Fruit fly (Drosophila melanogaster): ENCODE results near the gene trh.
A peak's percentile ranks its signal among the peaks of the same experiment; 100 is the strongest.

The trh gene

DNA sequence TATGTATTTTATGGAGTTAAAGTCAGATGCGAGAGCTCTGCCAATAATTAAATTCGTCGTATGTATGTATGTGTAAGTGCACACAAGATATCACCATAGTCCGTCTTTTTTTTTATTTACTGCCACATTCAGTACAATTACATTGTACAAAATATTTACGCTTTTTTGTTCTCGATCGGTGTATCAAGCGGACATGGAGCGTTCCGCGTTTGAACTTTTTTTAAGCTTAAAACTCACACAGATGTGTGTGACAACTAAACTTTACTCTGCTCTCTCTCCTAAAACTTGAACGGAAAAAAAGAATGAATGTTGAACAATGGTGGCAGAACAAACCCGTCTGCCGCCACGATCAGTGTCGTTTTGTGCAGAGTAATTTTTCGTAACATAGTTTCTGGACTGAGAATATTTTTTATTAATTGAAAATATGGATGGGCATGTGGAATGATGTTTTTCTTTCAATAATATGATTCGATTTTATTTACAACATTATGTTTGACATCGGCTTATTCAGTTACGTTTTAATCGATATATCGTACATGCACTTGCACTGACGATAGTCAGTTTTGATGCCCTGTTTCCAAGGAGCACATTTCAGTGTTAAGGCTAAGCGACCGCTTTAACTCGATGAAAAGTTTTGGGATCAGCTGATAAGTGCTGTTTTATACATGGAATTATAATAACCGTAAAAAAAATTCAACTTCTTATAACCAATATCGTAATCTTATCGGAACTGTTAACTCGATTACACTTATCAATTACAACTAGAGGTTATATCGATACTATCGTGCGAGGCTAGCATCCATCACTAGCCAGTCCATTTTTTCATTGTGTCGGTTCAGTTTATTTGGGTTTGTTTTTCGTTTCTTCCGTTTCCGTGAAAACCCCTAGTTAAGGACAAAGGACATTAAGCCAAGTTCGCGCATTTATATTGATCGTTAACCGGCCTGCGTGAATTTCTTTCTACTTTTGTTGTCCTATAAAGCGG is 45.5 kb downstream of the trh start, which contains the start of gene mth (continued):
- no peak for TF ChIP-seq CG18619 (GFP tag; optimal IDR thresholded peaks at IDR 0.05)
- TF ChIP-seq CG10209 (GFP tag; optimal IDR thresholded peaks at IDR 0.05) = no peak
- TF ChIP-seq CG8089 (GFP tag; optimal IDR thresholded peaks at IDR 0.05) = peak; percentile 52
- no peak for TF ChIP-seq CG1024 (GFP tag; IDR thresholded peaks at IDR 0.05)
- peak in 1 of 2 experiments; percentile 43 for TF ChIP-seq Hr51 (GFP tag; optimal IDR thresholded peaks at IDR 0.05)
- TF ChIP-seq unpg (GFP tag; optimal IDR thresholded peaks at IDR 0.05) = no peak
- peak; percentile 49; the same call in 1 of the 3 replicates for TF ChIP-seq H15 (GFP tag; IDR thresholded peaks at IDR 0.05)
- peak; percentile 60 for TF ChIP-seq CG9609 (GFP tag; optimal IDR thresholded peaks at IDR 0.05)
- peak; percentile 51 for TF ChIP-seq CG10366 (GFP tag; IDR thresholded peaks at IDR 0.05)
- TF ChIP-seq Dp (GFP tag; optimal IDR thresholded peaks at IDR 0.05) = peak; percentile 33
- TF ChIP-seq CG43689 (GFP tag; IDR thresholded peaks at IDR 0.05) = no peak
- TF ChIP-seq Chrac-16 (GFP tag; optimal IDR thresholded peaks at IDR 0.05) = peak; percentile 11
- TF ChIP-seq CG10979 (tag; optimal IDR thresholded peaks at IDR 0.05) = no peak
- TF ChIP-seq dysf (GFP tag; IDR thresholded peaks at IDR 0.05) = peak; percentile 49; the same call in 2 of the 3 replicates
- TF ChIP-seq CG4404 (GFP tag; IDR thresholded peaks at IDR 0.05) = no peak
- TF ChIP-seq tio (GFP tag; optimal IDR thresholded peaks at IDR 0.05) = no peak
- no peak for TF ChIP-seq repo (GFP tag; optimal IDR thresholded peaks at IDR 0.05)
- TF ChIP-seq croc (GFP tag; conservative IDR thresholded peaks at IDR 0.05) = peak; percentile 39; the same call in 1 of the 3 replicates
- no peak for TF ChIP-seq yki (optimal IDR thresholded peaks at IDR 0.05)
- no peak for TF ChIP-seq CG7372 (GFP tag; IDR thresholded peaks at IDR 0.05)
- peak; percentile 69 for TF ChIP-seq lilli (GFP tag; optimal IDR thresholded peaks at IDR 0.05)
- TF ChIP-seq Blimp-1 (GFP tag; optimal IDR thresholded peaks at IDR 0.05) = peak; percentile 9
- TF ChIP-seq Fer3 (tag; optimal IDR thresholded peaks at IDR 0.05) = no peak
- TF ChIP-seq her (GFP tag; optimal IDR thresholded peaks at IDR 0.05) = peak; percentile 15
- TF ChIP-seq Rfx (GFP tag; IDR thresholded peaks at IDR 0.05) = peak; percentile 53; the same call in 1 of the 2 replicates
- no peak for TF ChIP-seq aop (GFP tag; IDR thresholded peaks at IDR 0.05)
- no peak for TF ChIP-seq CG15073 (GFP tag; optimal IDR thresholded peaks at IDR 0.05)
- no peak for TF ChIP-seq CG32767 (GFP tag; IDR thresholded peaks at IDR 0.05)
- TF ChIP-seq CG10431 (GFP tag; optimal IDR thresholded peaks at IDR 0.05) = peak; percentile 10
- no peak for TF ChIP-seq CG31388 (GFP tag; optimal IDR thresholded peaks at IDR 0.05)
- no peak for TF ChIP-seq ro (GFP tag; IDR thresholded peaks at IDR 0.05)
- TF ChIP-seq ken (GFP tag; IDR thresholded peaks at IDR 0.05) = peak; percentile 58; the same call in 1 of the 3 replicates
- TF ChIP-seq sug (tag; optimal IDR thresholded peaks at IDR 0.05) = peak; percentile 61
- TF ChIP-seq nerfin-2 (GFP tag; IDR thresholded peaks at IDR 0.05; ENCODE audit: partially characterized antibody) = peak; percentile 97
- no peak for TF ChIP-seq trh (GFP tag; optimal IDR thresholded peaks at IDR 0.05)
- no peak for TF ChIP-seq Lpt (GFP tag; optimal IDR thresholded peaks at IDR 0.05)
- TF ChIP-seq CG42726 (GFP tag; IDR thresholded peaks at IDR 0.05; ENCODE audit: partially characterized antibody) = peak; percentile 92
- TF ChIP-seq NC2β (GFP tag; optimal IDR thresholded peaks at IDR 0.05) = no peak
- TF ChIP-seq CG7928 (GFP tag; optimal IDR thresholded peaks at IDR 0.05) = peak; percentile 36
- peak; percentile 19 for TF ChIP-seq D19B (GFP tag; optimal IDR thresholded peaks at IDR 0.05)
- peak; percentile 84 for TF ChIP-seq Med (GFP tag)
- no peak for TF ChIP-seq Atf3 (GFP tag; optimal IDR thresholded peaks at IDR 0.05)
- TF ChIP-seq Abd-B (GFP tag; optimal IDR thresholded peaks at IDR 0.05) = peak; percentile 60
- peak; percentile 26 for TF ChIP-seq CG3281 (GFP tag; optimal IDR thresholded peaks at IDR 0.05)
- TF ChIP-seq CG18764 (GFP tag; optimal IDR thresholded peaks at IDR 0.05) = peak; percentile 36
- TF ChIP-seq CG14965 (GFP tag; optimal IDR thresholded peaks at IDR 0.05; ENCODE audit: borderline replicate concordance) = no peak
- TF ChIP-seq Dref (GFP tag; IDR thresholded peaks at IDR 0.05) = peak; percentile 79
- no peak for TF ChIP-seq Nf-YA (GFP tag; IDR thresholded peaks at IDR 0.05)
- peak; percentile 99 for TF ChIP-seq inv (GFP tag; IDR thresholded peaks at IDR 0.05; ENCODE audit: partially characterized antibody)
